In the genomic region with DNA sequence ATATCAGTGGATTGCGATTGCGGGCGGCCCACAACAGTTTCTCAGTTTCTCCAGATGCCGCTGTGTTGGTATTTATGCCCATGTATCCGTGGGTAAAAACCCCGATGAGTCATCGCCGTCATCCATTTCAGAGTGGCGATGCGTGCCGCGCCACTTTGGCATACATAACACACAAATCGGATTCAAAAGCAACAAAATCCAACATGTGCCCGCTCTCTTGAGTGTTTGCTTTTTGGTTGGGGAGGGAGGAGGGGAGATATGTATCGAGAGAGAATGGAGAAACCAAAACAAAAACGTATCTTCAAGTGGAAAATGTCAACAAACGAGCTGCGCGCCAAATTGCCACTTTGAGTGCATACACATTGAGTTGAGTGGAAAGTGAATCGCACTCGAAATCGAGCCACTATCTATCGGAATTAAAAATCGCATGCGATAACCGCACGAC, we compare ENCODE assay signal across 5 fruit fly cellular contexts.
TF ChIP-seq lines count a peak whose summit lies in the region.

No protein-coding gene starts in this region.

- TF ChIP-seq CTCF in whole organism, embryonic (GFP tag; optimal IDR thresholded peaks at IDR 0.05; lab: Kevin White, UChicago) = no peak

TF ChIP-seq in whole organism, adult, 20 proteins besides CTCF, POLR2A, EP300 and RAD21 (continues in another document):
- no peak for TF ChIP-seq toe (GFP tag; optimal IDR thresholded peaks at IDR 0.05; lab: Kevin White, UChicago)
- TF ChIP-seq tj (GFP tag; optimal IDR thresholded peaks at IDR 0.05; lab: Kevin White, UChicago) = no peak
- no peak for TF ChIP-seq bab1 (GFP tag; optimal IDR thresholded peaks at IDR 0.05; lab: Kevin White, UChicago)
- TF ChIP-seq Hr96 (GFP tag; optimal IDR thresholded peaks at IDR 0.05; lab: Kevin White, UChicago) = no peak
- no peak for TF ChIP-seq CG7101 (tag; optimal IDR thresholded peaks at IDR 0.05; lab: Kevin White, UChicago)
- TF ChIP-seq CG33017 (tag; optimal IDR thresholded peaks at IDR 0.05; lab: Kevin White, UChicago) = peak; percentile 20
- TF ChIP-seq CG14711 (tag; optimal IDR thresholded peaks at IDR 0.05; lab: Kevin White, UChicago) = no peak
- TF ChIP-seq cic (GFP tag; optimal IDR thresholded peaks at IDR 0.05; lab: Kevin White, UChicago) = peak; percentile 86
- TF ChIP-seq pad (GFP tag; optimal IDR thresholded peaks at IDR 0.05; lab: Kevin White, UChicago) = no peak
- no peak for TF ChIP-seq CG12768 (GFP tag; optimal IDR thresholded peaks at IDR 0.05; lab: Kevin White, UChicago)
- TF ChIP-seq CG1620 (GFP tag; optimal IDR thresholded peaks at IDR 0.05; lab: Kevin White, UChicago) = no peak
- no peak for TF ChIP-seq Clk (GFP tag; optimal IDR thresholded peaks at IDR 0.05; lab: Kevin White, UChicago)
- TF ChIP-seq Crg-1 (GFP tag; optimal IDR thresholded peaks at IDR 0.05; lab: Kevin White, UChicago) = no peak
- TF ChIP-seq cnc (optimal IDR thresholded peaks at IDR 0.05; lab: Kevin White, UChicago) = no peak
- TF ChIP-seq Mnt (GFP tag; optimal IDR thresholded peaks at IDR 0.05; lab: Kevin White, UChicago) = peak; percentile 87
- no peak for TF ChIP-seq CG11617 (GFP tag; optimal IDR thresholded peaks at IDR 0.05; lab: Kevin White, UChicago)
- no peak for TF ChIP-seq ovo (GFP tag; optimal IDR thresholded peaks at IDR 0.05; lab: Kevin White, UChicago)
- no peak for TF ChIP-seq kay (GFP tag; lab: Kevin White, UChicago; ENCODE audit: borderline replicate concordance)

TF ChIP-seq in whole organism, embryonic, 481 proteins besides CTCF, POLR2A, EP300 and RAD21 (continues in another document):
- TF ChIP-seq CG16863 (GFP tag; optimal IDR thresholded peaks at IDR 0.05; lab: Kevin White, UChicago) (no peak), PHDP (tag; optimal IDR thresholded peaks at IDR 0.05; lab: Kevin White, UChicago) (peak; percentile 8), Atf6 (GFP tag; IDR thresholded peaks at IDR 0.05; lab: Robert Waterston, UW) (no peak), CG16813 (GFP tag; IDR thresholded peaks at IDR 0.05; lab: Robert Waterston, UW; ENCODE audit: partially characterized antibody) (no peak), Doc3 (GFP tag; IDR thresholded peaks at IDR 0.05; lab: Robert Waterston, UW; ENCODE audit: partially characterized antibody) (no peak), D19A (tag; optimal IDR thresholded peaks at IDR 0.05; lab: Kevin White, UChicago) (peak; percentile 17), so (GFP tag; IDR thresholded peaks at IDR 0.05; lab: Robert Waterston, UW) (peak; percentile 51; the same call in 1 of the 3 replicates), BtbVII (GFP tag; optimal IDR thresholded peaks at IDR 0.05; lab: Kevin White, UChicago) (peak; percentile 6), gem (tag; optimal IDR thresholded peaks at IDR 0.05; lab: Kevin White, UChicago) (no peak), amos (GFP tag; IDR thresholded peaks at IDR 0.05; lab: Robert Waterston, UW; ENCODE audit: partially characterized antibody) (peak; percentile 69; the same call in 1 of the 2 replicates), cg (GFP tag; optimal IDR thresholded peaks at IDR 0.05; lab: Kevin White, UChicago) (peak; percentile 77), YL-1 (GFP tag; optimal IDR thresholded peaks at IDR 0.05; lab: Kevin White, UChicago) (no peak), Hey (tag; optimal IDR thresholded peaks at IDR 0.05; lab: Kevin White, UChicago) (peak; percentile 16), CG12769 (tag; optimal IDR thresholded peaks at IDR 0.05; lab: Kevin White, UChicago) (peak; percentile 47), vvl (GFP tag; IDR thresholded peaks at IDR 0.05; lab: Robert Waterston, UW) (peak; percentile 52; the same call in 1 of the 2 replicates), CG13287 (GFP tag; IDR thresholded peaks at IDR 0.05; lab: Robert Waterston, UW; ENCODE audit: partially characterized antibody) (peak; percentile 68)

TF ChIP-seq in whole organism, prepupa, 60 proteins besides CTCF, POLR2A, EP300 and RAD21:
- TF ChIP-seq CG16779 (tag; optimal IDR thresholded peaks at IDR 0.05; lab: Kevin White, UChicago) (peak; percentile 25), fkh (GFP tag; optimal IDR thresholded peaks at IDR 0.05; lab: Kevin White, UChicago) (peak; percentile 97), esn (GFP tag; optimal IDR thresholded peaks at IDR 0.05; lab: Kevin White, UChicago) (no peak), vri (GFP tag; optimal IDR thresholded peaks at IDR 0.05; lab: Kevin White, UChicago) (peak; percentile 67), eg (GFP tag; IDR thresholded peaks at IDR 0.05; lab: Robert Waterston, UW) (peak; percentile 44; the same call in 1 of the 3 replicates), CG6808 (GFP tag; optimal IDR thresholded peaks at IDR 0.05; lab: Kevin White, UChicago) (no peak), CG8119 (GFP tag; IDR thresholded peaks at IDR 0.05; lab: Robert Waterston, UW) (peak; percentile 27; the same call in 1 of the 3 replicates), dac (GFP tag; optimal IDR thresholded peaks at IDR 0.05; lab: Kevin White, UChicago) (no peak), achi (GFP tag; optimal IDR thresholded peaks at IDR 0.05; lab: Kevin White, UChicago) (no peak), CG10631 (GFP tag; optimal IDR thresholded peaks at IDR 0.05; lab: Kevin White, UChicago) (no peak), dsx (GFP tag; optimal IDR thresholded peaks at IDR 0.05; lab: Kevin White, UChicago; ENCODE audit: poor library complexity, severe bottlenecking) (peak; percentile 17), ss (GFP tag; optimal IDR thresholded peaks at IDR 0.05; lab: Kevin White, UChicago) (peak in 1 of 2 experiments; percentile 46), CG15336 (GFP tag; IDR thresholded peaks at IDR 0.05; lab: Robert Waterston, UW) (peak; percentile 18; the same call in 1 of the 2 replicates)

TF ChIP-seq in whole organism, pupa, 21 proteins besides CTCF, POLR2A, EP300 and RAD21:
- TF ChIP-seq D1 (tag; optimal IDR thresholded peaks at IDR 0.05; lab: Kevin White, UChicago) (no peak), CG12605 (GFP tag; IDR thresholded peaks at IDR 0.05; lab: Robert Waterston, UW) (peak; percentile 49), Snoo (tag; optimal IDR thresholded peaks at IDR 0.05; lab: Kevin White, UChicago) (no peak), EcR (GFP tag; optimal IDR thresholded peaks at IDR 0.05; lab: Kevin White, UChicago) (peak; percentile 83), CG10348 (GFP tag; IDR thresholded peaks at IDR 0.05; lab: Robert Waterston, UW) (no peak), gl (tag; optimal IDR thresholded peaks at IDR 0.05; lab: Kevin White, UChicago) (no peak), Pif1B (GFP tag; optimal IDR thresholded peaks at IDR 0.05; lab: Kevin White, UChicago) (no peak), fd96Ca (GFP tag; IDR thresholded peaks at IDR 0.05; lab: Robert Waterston, UW) (0 out of 3 replicates have a peak, but pooled peaks have one; percentile 37), CG17806 (tag; optimal IDR thresholded peaks at IDR 0.05; lab: Kevin White, UChicago) (no peak)

TF ChIP-seq in whole organism, wandering third instar larva, 38 proteins besides CTCF, POLR2A, EP300 and RAD21:
- TF ChIP-seq HLH106 (tag; optimal IDR thresholded peaks at IDR 0.05; lab: Kevin White, UChicago) (no peak), CrebA (GFP tag; optimal IDR thresholded peaks at IDR 0.05; lab: Kevin White, UChicago; ENCODE audit: borderline replicate concordance) (peak; percentile 45), Sp1 (GFP tag; optimal IDR thresholded peaks at IDR 0.05; lab: Kevin White, UChicago) (no peak), Vsx2 (GFP tag; optimal IDR thresholded peaks at IDR 0.05; lab: Kevin White, UChicago; ENCODE audit: partially characterized antibody) (no peak), Jra (GFP tag; optimal IDR thresholded peaks at IDR 0.05; lab: Kevin White, UChicago) (no peak), br (GFP tag; optimal IDR thresholded peaks at IDR 0.05; lab: Kevin White, UChicago) (no peak), Rel (GFP tag; optimal IDR thresholded peaks at IDR 0.05; lab: Kevin White, UChicago) (no peak), Rel (tag; optimal IDR thresholded peaks at IDR 0.05; lab: Kevin White, UChicago) (peak; percentile 82), jim (GFP tag; optimal IDR thresholded peaks at IDR 0.05; lab: Kevin White, UChicago) (no peak), Dif (GFP tag; optimal IDR thresholded peaks at IDR 0.05; lab: Kevin White, UChicago; ENCODE audit: partially characterized antibody) (no peak), GATAd (GFP tag; optimal IDR thresholded peaks at IDR 0.05; lab: Kevin White, UChicago) (no peak), ey (GFP tag; optimal IDR thresholded peaks at IDR 0.05; lab: Kevin White, UChicago) (no peak), h (GFP tag; optimal IDR thresholded peaks at IDR 0.05; lab: Kevin White, UChicago) (no peak), Hnf4 (GFP tag; optimal IDR thresholded peaks at IDR 0.05; lab: Kevin White, UChicago) (no peak)
TF ChIP-seq in whole organism, wandering third instar larva: peak in this region for 2.
